Fruit fly (Drosophila melanogaster): ENCODE results near the gene cyst.

Gene cyst

DNA sequence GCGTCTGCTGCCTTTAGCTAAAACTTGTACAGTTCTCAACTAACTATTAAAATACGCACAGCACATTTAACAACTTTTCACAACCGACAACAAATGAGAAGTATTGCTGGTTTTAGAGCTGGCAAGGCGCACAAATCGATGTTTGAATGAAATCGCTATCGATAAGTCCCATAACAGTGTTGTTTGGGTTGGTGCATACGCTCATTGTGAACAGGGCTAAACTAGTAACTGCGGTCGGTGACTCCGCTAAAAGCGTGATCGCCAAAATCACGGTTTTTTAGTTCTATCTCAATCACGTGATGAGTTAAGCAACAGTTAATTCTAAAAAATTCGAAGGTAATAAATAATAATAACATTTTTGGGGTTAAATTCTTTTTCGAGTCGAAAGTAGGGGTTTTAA is 55.2 kb downstream of the cyst start, which contains the start of gene Top2 (continued):
- TF ChIP-seq chn (GFP tag; optimal IDR thresholded peaks at IDR 0.05) (peak; percentile 25), CG1792 (GFP tag; optimal IDR thresholded peaks at IDR 0.05) (peak; percentile 45), YL-1 (GFP tag; optimal IDR thresholded peaks at IDR 0.05) (no peak), cato (GFP tag; optimal IDR thresholded peaks at IDR 0.05; ENCODE audit: borderline replicate concordance) (no peak), CG3847 (GFP tag; IDR thresholded peaks at IDR 0.05) (peak; percentile 55; the same call in 1 of the 2 replicates), zen (tag; optimal IDR thresholded peaks at IDR 0.05) (peak; percentile 48), cwo (GFP tag; optimal IDR thresholded peaks at IDR 0.05) (peak; percentile 87), lilli (GFP tag; optimal IDR thresholded peaks at IDR 0.05) (peak; percentile 55), dysf (GFP tag; IDR thresholded peaks at IDR 0.05) (no peak), shn (GFP tag; optimal IDR thresholded peaks at IDR 0.05) (peak; percentile 30), CG12391 (tag; optimal IDR thresholded peaks at IDR 0.05) (peak; percentile 57), Nf-YB (GFP tag; optimal IDR thresholded peaks at IDR 0.05) (peak; percentile 2), Rfx (GFP tag; IDR thresholded peaks at IDR 0.05) (peak; percentile 63), E2f2 (GFP tag; IDR thresholded peaks at IDR 0.05) (peak; percentile 76), Sry-δ (GFP tag; optimal IDR thresholded peaks at IDR 0.05) (peak; percentile 98), Bteb2 (GFP tag; optimal IDR thresholded peaks at IDR 0.05) (peak; percentile 0), hbn (GFP tag; IDR thresholded peaks at IDR 0.05; ENCODE audit: partially characterized antibody) (peak; percentile 81), NC2β (GFP tag; optimal IDR thresholded peaks at IDR 0.05) (peak; percentile 33), CG6689 (GFP tag; IDR thresholded peaks at IDR 0.05) (no peak), hb (GFP tag; IDR thresholded peaks at IDR 0.05; ENCODE audit: partially characterized antibody) (peak; percentile 76), CG14860 (GFP tag; IDR thresholded peaks at IDR 0.05; ENCODE audit: partially characterized antibody) (peak; percentile 77), CG32767 (GFP tag; IDR thresholded peaks at IDR 0.05) (peak; percentile 47; the same call in 1 of the 2 replicates), toy (GFP tag; IDR thresholded peaks at IDR 0.05) (no peak), HLH54F (GFP tag; optimal IDR thresholded peaks at IDR 0.05) (peak; percentile 40), CG9797 (GFP tag; optimal IDR thresholded peaks at IDR 0.05) (peak; percentile 66), mam (GFP tag; optimal IDR thresholded peaks at IDR 0.05) (peak; percentile 25), Usf (GFP tag; optimal IDR thresholded peaks at IDR 0.05) (peak; percentile 81), CG10267 (tag; optimal IDR thresholded peaks at IDR 0.05) (peak; percentile 90), D19A (tag; optimal IDR thresholded peaks at IDR 0.05) (peak; percentile 18), CG9215 (GFP tag; IDR thresholded peaks at IDR 0.05) (peak; percentile 46; the same call in 1 of the 2 replicates), Hsf (GFP tag; optimal IDR thresholded peaks at IDR 0.05) (peak; percentile 39), HLH4C (GFP tag; IDR thresholded peaks at IDR 0.05; ENCODE audit: partially characterized antibody) (peak; percentile 82), amos (GFP tag; IDR thresholded peaks at IDR 0.05; ENCODE audit: partially characterized antibody) (peak; percentile 91), pho (GFP tag; optimal IDR thresholded peaks at IDR 0.05) (peak; percentile 55), CG31224 (GFP tag; IDR thresholded peaks at IDR 0.05) (no peak), lab (GFP tag; optimal IDR thresholded peaks at IDR 0.05) (no peak), Camta (GFP tag; optimal IDR thresholded peaks at IDR 0.05) (peak; percentile 23), Dek (tag; optimal IDR thresholded peaks at IDR 0.05) (peak; percentile 54), Meics (GFP tag; optimal IDR thresholded peaks at IDR 0.05) (no peak), stwl (tag; optimal IDR thresholded peaks at IDR 0.05) (peak; percentile 89), Dref (GFP tag; IDR thresholded peaks at IDR 0.05) (peak; percentile 98), CG42726 (GFP tag; IDR thresholded peaks at IDR 0.05; ENCODE audit: partially characterized antibody) (peak; percentile 83), CG17186 (GFP tag; optimal IDR thresholded peaks at IDR 0.05) (peak; percentile 92), Myb (GFP tag; optimal IDR thresholded peaks at IDR 0.05) (peak; percentile 89), lov (optimal IDR thresholded peaks at IDR 0.05) (no peak), lov (GFP tag; IDR thresholded peaks at IDR 0.05) (no peak), nerfin-2 (GFP tag; IDR thresholded peaks at IDR 0.05; ENCODE audit: partially characterized antibody) (peak; percentile 53; the same call in 1 of the 2 replicates), Aef1 (GFP tag; IDR thresholded peaks at IDR 0.05) (peak; percentile 39), wor (GFP tag; IDR thresholded peaks at IDR 0.05) (no peak), Hr3 (GFP tag; optimal IDR thresholded peaks at IDR 0.05) (peak; percentile 18), CG33213 (GFP tag; optimal IDR thresholded peaks at IDR 0.05) (peak; percentile 86)
